Worm (Caenorhabditis elegans) whole organism, L3 larva: ENCODE measurements around the gene F46F2.5.

ENCODE experiments used
- R02D3.7 ChIP-seq: fragments of 150-350 bp; optimal IDR thresholded peaks from 2 replicates; lab custom pipeline; 2014; ENCODE audit warnings: missing biosample characterization, missing genetic modification characterization
- ZK546.5 ChIP-seq: sonication (generic microtip); optimal IDR thresholded peaks from 2 replicates; lab custom pipeline; 2017; ENCODE audit warnings: missing biosample characterization, missing genetic modification characterization
- aly-2 ChIP-seq: fragments of 150-350 bp; optimal IDR thresholded peaks from 2 replicates; lab custom pipeline; 2014; ENCODE audit warnings: missing biosample characterization, missing genetic modification characterization
- ama-1 ChIP-seq: fragments of 150-350 bp; optimal IDR thresholded peaks from 2 replicates; lab custom pipeline; 2018
- ceh-16 ChIP-seq: sonication (generic microtip); optimal IDR thresholded peaks from 2 replicates; lab custom pipeline; 2017; ENCODE audit warnings: missing biosample characterization, missing genetic modification characterization
- ceh-28 ChIP-seq: fragments of 150-350 bp; optimal IDR thresholded peaks from 2 replicates; lab custom pipeline; 2014; ENCODE audit warnings: missing biosample characterization, missing genetic modification reagents, missing genetic modification characterization
- ceh-82 ChIP-seq: fragments of 150-350 bp; optimal IDR thresholded peaks from 2 replicates; lab custom pipeline; 2014; ENCODE audit warnings: missing biosample characterization, missing genetic modification characterization
- ceh-9 ChIP-seq: sonication (generic microtip); optimal IDR thresholded peaks from 2 replicates; lab custom pipeline; 2018; ENCODE audit warnings: missing biosample characterization, missing genetic modification characterization
- daf-12 ChIP-seq: fragments of 150-350 bp; optimal IDR thresholded peaks from 2 replicates; lab custom pipeline; 2014; ENCODE audit warnings: missing biosample characterization, missing genetic modification reagents, missing genetic modification characterization
- egl-27 ChIP-seq: sonication (generic microtip); optimal IDR thresholded peaks from 4 replicates; lab custom pipeline; 2017; ENCODE audit warnings: missing biosample characterization, missing genetic modification reagents, missing genetic modification characterization
- egl-5 ChIP-seq: fragments of 150-350 bp; optimal IDR thresholded peaks from 2 replicates; lab custom pipeline; 2017; ENCODE audit warnings: missing biosample characterization, missing genetic modification reagents, missing genetic modification characterization, inconsistent platforms
- elt-1 ChIP-seq: fragments of 150-350 bp; optimal IDR thresholded peaks from 2 replicates; lab custom pipeline; 2014; ENCODE audit warnings: missing biosample characterization, missing genetic modification characterization
- elt-2 ChIP-seq: sonication (generic microtip); optimal IDR thresholded peaks from 2 replicates; lab custom pipeline; 2016; ENCODE audit warnings: missing genetic modification reagents, mild to moderate bottlenecking, missing genetic modification characterization, missing compliant biosample characterization
- elt-3 ChIP-seq, 3 experiments: fragments of 150-350 bp in 1 of 3; sonication (generic microtip) in 2 of 3; optimal IDR thresholded peaks; 2 replicates in 2 of 3; 4 replicates in 1 of 3; lab custom pipeline; 2014 to 2017; ENCODE audit warnings: missing biosample characterization in 3 of 3, missing genetic modification characterization in 3 of 3
- eor-1 ChIP-seq, 2 experiments: fragments of 150-350 bp; optimal IDR thresholded peaks; 2 replicates each; lab custom pipeline; 2014 to 2018; ENCODE audit warnings: missing biosample characterization in 2 of 2, missing genetic modification characterization in 2 of 2
- fkh-10 ChIP-seq: sonication (generic microtip); optimal IDR thresholded peaks from 2 replicates; lab custom pipeline; 2017; ENCODE audit warnings: missing biosample characterization, missing genetic modification reagents, missing genetic modification characterization
- fkh-2 ChIP-seq: fragments of 150-350 bp; optimal IDR thresholded peaks from 2 replicates; lab custom pipeline; 2014; ENCODE audit warnings: missing biosample characterization, missing genetic modification reagents, missing genetic modification characterization
- fos-1 ChIP-seq: fragments of 150-350 bp; optimal IDR thresholded peaks from 2 replicates; lab custom pipeline; 2014; ENCODE audit warnings: missing biosample characterization, missing genetic modification characterization
- hmg-11 ChIP-seq: sonication (generic microtip); optimal IDR thresholded peaks from 2 replicates; lab custom pipeline; 2016; ENCODE audit warnings: missing genetic modification characterization, missing compliant biosample characterization
- jun-1 ChIP-seq: fragments of 150-350 bp; optimal IDR thresholded peaks from 2 replicates; lab custom pipeline; 2014; ENCODE audit warnings: missing biosample characterization, missing genetic modification reagents, missing genetic modification characterization
- lin-15B ChIP-seq: fragments of 150-350 bp; optimal IDR thresholded peaks from 2 replicates; lab custom pipeline; 2014; ENCODE audit warnings: missing biosample characterization, missing genetic modification characterization
- lin-39 ChIP-seq: fragments of 150-350 bp; optimal IDR thresholded peaks from 2 replicates; lab custom pipeline; 2018; ENCODE audit warnings: missing biosample characterization, missing genetic modification reagents, missing genetic modification characterization
- lsy-12 ChIP-seq: sonication (generic microtip); optimal IDR thresholded peaks from 2 replicates; lab custom pipeline; 2016; ENCODE audit warnings: mild to moderate bottlenecking, missing genetic modification characterization, missing compliant biosample characterization
- mdl-1 ChIP-seq: fragments of 150-350 bp; optimal IDR thresholded peaks from 2 replicates; lab custom pipeline; 2014; ENCODE audit warnings: missing biosample characterization, missing genetic modification characterization
- mml-1 ChIP-seq: fragments of 150-350 bp; sonication (generic microtip); optimal IDR thresholded peaks from 3 replicates; lab custom pipeline; 2014; ENCODE audit warnings: missing biosample characterization, missing genetic modification characterization
- nfya-1 ChIP-seq: sonication (generic microtip); optimal IDR thresholded peaks from 2 replicates; lab custom pipeline; 2017; ENCODE audit warnings: missing genetic modification characterization, mild to moderate bottlenecking, missing compliant biosample characterization, antibody characterized with exemption, moderate library complexity; ENCODE audit not compliant: insufficient read depth
- nhr-11 ChIP-seq: fragments of 150-350 bp; optimal IDR thresholded peaks from 2 replicates; lab custom pipeline; 2014; ENCODE audit warnings: missing biosample characterization, missing genetic modification characterization
- nhr-12 ChIP-seq: fragments of 150-350 bp; optimal IDR thresholded peaks from 2 replicates; lab custom pipeline; 2014; ENCODE audit warnings: missing biosample characterization, missing genetic modification characterization
- nhr-23 ChIP-seq: fragments of 150-350 bp; optimal IDR thresholded peaks from 2 replicates; lab custom pipeline; 2014; ENCODE audit warnings: missing biosample characterization, missing genetic modification reagents, missing genetic modification characterization
- nhr-237 ChIP-seq: fragments of 150-350 bp; optimal IDR thresholded peaks from 2 replicates; lab custom pipeline; 2014; ENCODE audit warnings: missing biosample characterization, missing genetic modification characterization
- nhr-25 ChIP-seq: sonication (generic microtip); optimal IDR thresholded peaks from 2 replicates; lab custom pipeline; 2017; ENCODE audit warnings: missing biosample characterization, missing genetic modification characterization
- nhr-28 ChIP-seq: fragments of 150-350 bp; optimal IDR thresholded peaks from 2 replicates; lab custom pipeline; 2014; ENCODE audit warnings: missing biosample characterization, missing genetic modification characterization
- nhr-43 ChIP-seq: sonication (generic microtip); optimal IDR thresholded peaks from 2 replicates; lab custom pipeline; 2016; ENCODE audit warnings: mild to moderate bottlenecking, missing genetic modification characterization, missing compliant biosample characterization; ENCODE audit not compliant: poor library complexity, severe bottlenecking
- nhr-67 ChIP-seq: fragments of 150-350 bp; optimal IDR thresholded peaks from 2 replicates; lab custom pipeline; 2014; ENCODE audit warnings: missing biosample characterization, missing genetic modification characterization
- nhr-76 ChIP-seq: fragments of 150-350 bp; sonication (generic microtip); optimal IDR thresholded peaks from 5 replicates; lab custom pipeline; 2014; ENCODE audit warnings: missing biosample characterization, missing genetic modification characterization
- nhr-77 ChIP-seq: fragments of 150-350 bp; optimal IDR thresholded peaks from 2 replicates; lab custom pipeline; 2014; ENCODE audit warnings: missing biosample characterization, missing genetic modification characterization
- pha-4 ChIP-seq: fragments of 150-350 bp; optimal IDR thresholded peaks from 2 replicates; lab custom pipeline; 2014; ENCODE audit warnings: missing biosample characterization, missing genetic modification reagents, missing genetic modification characterization
- pqm-1 ChIP-seq: fragments of 150-350 bp; optimal IDR thresholded peaks from 2 replicates; lab custom pipeline; 2017; ENCODE audit warnings: missing biosample characterization, missing genetic modification characterization, inconsistent platforms
- sea-2 ChIP-seq: fragments of 150-350 bp; sonication (generic microtip); optimal IDR thresholded peaks from 4 replicates; lab custom pipeline; 2014; ENCODE audit warnings: missing biosample characterization, missing genetic modification reagents, missing genetic modification characterization
- skn-1 ChIP-seq: fragments of 150-350 bp; optimal IDR thresholded peaks from 2 replicates; lab custom pipeline; 2014; ENCODE audit warnings: missing biosample characterization, missing genetic modification characterization
- snpc-4 ChIP-seq: fragments of 150-350 bp; optimal IDR thresholded peaks from 2 replicates; lab custom pipeline; 2014; ENCODE audit warnings: missing biosample characterization, missing genetic modification characterization
- tbx-2 ChIP-seq: sonication (generic microtip); optimal IDR thresholded peaks from 2 replicates; lab custom pipeline; 2016; ENCODE audit warnings: mild to moderate bottlenecking, missing genetic modification characterization, missing compliant biosample characterization
- unc-39 ChIP-seq: sonication (generic microtip); optimal IDR thresholded peaks from 4 replicates; lab custom pipeline; 2017; ENCODE audit warnings: missing biosample characterization, missing genetic modification characterization
- unc-62 ChIP-seq: fragments of 150-350 bp; sonication (generic microtip); optimal IDR thresholded peaks from 4 replicates; lab custom pipeline; 2014; ENCODE audit warnings: missing biosample characterization, missing genetic modification reagents, missing genetic modification characterization
- zag-1 ChIP-seq: fragments of 150-350 bp; optimal IDR thresholded peaks from 2 replicates; lab custom pipeline; 2014; ENCODE audit warnings: missing biosample characterization, missing genetic modification characterization
- ztf-11 ChIP-seq: fragments of 150-350 bp; optimal IDR thresholded peaks from 2 replicates; lab custom pipeline; 2014; ENCODE audit warnings: missing biosample characterization, missing genetic modification characterization
- ztf-4 ChIP-seq: fragments of 150-350 bp; optimal IDR thresholded peaks from 2 replicates; lab custom pipeline; 2014; ENCODE audit warnings: missing biosample characterization, missing genetic modification characterization

The F46F2.5 gene

ce11 chrX:15274827-15275761, 12.6 kb downstream of the F46F2.5 start:
- no peak for TF ChIP-seq lin-39 (tag; lab: Kevin White, UChicago)
- no peak for TF ChIP-seq nhr-12 (tag; lab: Kevin White, UChicago)
- TF ChIP-seq zag-1 (tag; lab: Kevin White, UChicago): no peak
- TF ChIP-seq unc-39 (tag; lab: Kevin White, UChicago): no peak
- peak; percentile 83 for TF ChIP-seq nfya-1 (tag; lab: Kevin White, UChicago)
- no peak for TF ChIP-seq fkh-2 (tag; lab: Kevin White, UChicago)
- no peak for TF ChIP-seq nhr-237 (tag; lab: Kevin White, UChicago)
- TF ChIP-seq sea-2: no peak
- TF ChIP-seq skn-1 (tag; lab: Kevin White, UChicago): peak; percentile 73
- TF ChIP-seq ztf-11 (tag; lab: Kevin White, UChicago): no peak
- TF ChIP-seq elt-2 (tag; lab: Kevin White, UChicago): peak; percentile 73
- TF ChIP-seq ceh-16 (tag; lab: Kevin White, UChicago): no peak
- peak; percentile 29 for TF ChIP-seq unc-62
- TF ChIP-seq jun-1 (tag; lab: Kevin White, UChicago): peak; percentile 90
- TF ChIP-seq ceh-28 (tag; lab: Kevin White, UChicago): peak; percentile 60
- TF ChIP-seq mdl-1 (tag; lab: Kevin White, UChicago): peak; percentile 81
- TF ChIP-seq fkh-10: no peak
- TF ChIP-seq lsy-12: peak; percentile 70
- no peak for TF ChIP-seq daf-12
- no peak for TF ChIP-seq nhr-28 (tag; lab: Kevin White, UChicago)
- no peak for TF ChIP-seq mml-1
- no peak for TF ChIP-seq ceh-9
- TF ChIP-seq R02D3.7 (tag; lab: Kevin White, UChicago): peak; percentile 63
- no peak for TF ChIP-seq elt-3 (tag; optimal IDR thresholded peaks at IDR 0.05; lab: Kevin White, UChicago)
- peak; percentile 88 for TF ChIP-seq nhr-23 (tag; lab: Kevin White, UChicago)
- peak; percentile 43 for TF ChIP-seq snpc-4 (tag; lab: Kevin White, UChicago)
- peak; percentile 82 for TF ChIP-seq egl-27 (tag; lab: Kevin White, UChicago)
- peak; percentile 98 for TF ChIP-seq nhr-25 (tag; lab: Kevin White, UChicago)
- no peak for TF ChIP-seq egl-5
- TF ChIP-seq pqm-1: peak; percentile 28
- peak; percentile 86 for TF ChIP-seq nhr-11
- no peak for TF ChIP-seq nhr-67 (tag; lab: Kevin White, UChicago)
- TF ChIP-seq pha-4 (tag; lab: Kevin White, UChicago): peak; percentile 90
- TF ChIP-seq ZK546.5 (tag; lab: Kevin White, UChicago): no peak
- no peak for TF ChIP-seq lin-15B
- peak; percentile 19 for TF ChIP-seq elt-1 (tag; lab: Kevin White, UChicago)
- no peak for TF ChIP-seq hmg-11 (tag; lab: Kevin White, UChicago)
- TF ChIP-seq nhr-76 (tag; lab: Kevin White, UChicago): no peak
- no peak for TF ChIP-seq aly-2
- TF ChIP-seq nhr-43 (tag; lab: Kevin White, UChicago): peak; percentile 93
- peak; percentile 82 for TF ChIP-seq tbx-2 (tag; lab: Kevin White, UChicago)
- no peak for TF ChIP-seq eor-1 (tag; optimal IDR thresholded peaks at IDR 0.05; lab: Kevin White, UChicago)
- peak; percentile 67 for TF ChIP-seq ztf-4 (tag; lab: Kevin White, UChicago)
- TF ChIP-seq nhr-77 (tag; lab: Kevin White, UChicago): peak; percentile 3
- TF ChIP-seq ceh-82: no peak
- peak; percentile 4 for TF ChIP-seq ama-1 (lab: Kevin White, UChicago)
- peak; percentile 76 for TF ChIP-seq fos-1 (tag; lab: Kevin White, UChicago)
